Fruit fly (Drosophila melanogaster) whole organism: ENCODE data around the gene Pex5.

Source experiments
- CG8478 ChIP-seq: fragments of >200 bp; optimal IDR thresholded peaks from 2 replicates; lab custom pipeline; 2018; ENCODE audit warnings: inconsistent platforms
- Dll ChIP-seq: fragments of >200 bp; optimal IDR thresholded peaks from 2 replicates; lab custom pipeline; 2017
- EcR ChIP-seq, 2 experiments: fragments of >200 bp; optimal IDR thresholded peaks; 2 replicates each; lab custom pipeline; 2017; ENCODE audit warnings: missing biosample characterization in 2 of 2, missing genetic modification characterization in 2 of 2, missing genetic modification reagents in 2 of 2
- pan ChIP-seq: fragments of >200 bp; optimal IDR thresholded peaks from 2 replicates; lab custom pipeline; 2017
- psq ChIP-seq: fragments of >200 bp; optimal IDR thresholded peaks from 2 replicates; lab custom pipeline; 2017
- usp ChIP-seq: fragments of >200 bp; optimal IDR thresholded peaks from 2 replicates; lab custom pipeline; 2017; ENCODE audit warnings: missing biosample characterization, missing genetic modification characterization, mixed read lengths

The Pex5 gene

DNA sequence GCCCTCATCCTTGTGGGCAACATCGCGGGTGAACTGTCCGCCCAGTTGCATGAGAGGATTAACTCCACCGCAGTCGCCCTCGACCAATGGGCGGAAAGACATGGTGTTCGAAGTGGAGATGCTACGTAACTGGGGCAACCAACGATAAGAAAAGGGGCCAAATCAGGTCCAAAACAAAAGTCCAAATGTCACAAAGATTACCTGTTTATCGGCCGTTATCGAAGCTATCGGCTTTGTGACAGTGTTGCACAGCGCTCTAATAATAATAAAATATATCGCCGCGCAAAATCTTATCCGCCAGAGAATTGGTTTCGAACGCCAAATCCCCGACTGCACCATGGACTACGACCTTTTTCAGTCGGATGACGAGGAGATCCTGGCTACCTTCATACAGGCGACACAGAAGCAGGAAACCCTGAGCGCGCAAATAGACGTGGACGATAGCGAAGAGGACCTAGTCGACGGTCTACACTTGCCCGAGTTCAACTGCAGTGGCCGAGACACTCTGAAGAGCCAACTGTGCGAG is at the start of gene Pex5, which contains the start of gene CG14803:
TSS of gene Pex5 (minus strand) at position 476 of the 526 bp plus-strand sequence.
TSS of gene CG14803 (plus strand) at position 285 of the 526 bp plus-strand sequence.
- TF ChIP-seq Dll (lab: Kevin White, UChicago), result no peak
- no peak for TF ChIP-seq EcR (GFP tag; optimal IDR thresholded peaks at IDR 0.05; lab: Kevin White, UChicago)
- no peak for TF ChIP-seq CG8478
- TF ChIP-seq psq (lab: Kevin White, UChicago), result no peak
- no peak for TF ChIP-seq pan (lab: Kevin White, UChicago)
- no peak for TF ChIP-seq usp (GFP tag; lab: Kevin White, UChicago)

DNA sequence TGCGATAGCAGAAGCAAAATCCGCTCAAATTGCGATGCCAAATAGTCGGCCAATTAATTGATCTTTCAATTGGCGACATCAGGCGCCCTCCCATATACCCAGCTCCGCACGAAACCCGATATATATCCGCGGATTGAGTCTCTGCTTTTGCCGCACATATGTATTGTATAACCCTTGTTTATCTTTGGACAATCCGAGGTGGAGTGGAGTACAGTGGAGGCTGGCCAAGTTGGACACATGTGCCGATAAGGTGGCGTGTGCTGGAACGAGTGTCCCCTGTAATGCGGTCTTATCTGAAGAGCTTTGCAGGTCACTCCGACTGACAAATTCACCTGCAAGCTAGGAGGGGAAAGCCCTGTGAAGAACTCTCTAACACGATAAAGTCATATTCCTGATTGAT is 40.7 kb upstream of the Pex5 start:
- TF ChIP-seq EcR (GFP tag; optimal IDR thresholded peaks at IDR 0.05; lab: Kevin White, UChicago) (no peak), Dll (lab: Kevin White, UChicago) (no peak), pan (lab: Kevin White, UChicago) (no peak), usp (GFP tag; lab: Kevin White, UChicago) (no peak), CG8478 (no peak), psq (lab: Kevin White, UChicago) (no peak)

DNA sequence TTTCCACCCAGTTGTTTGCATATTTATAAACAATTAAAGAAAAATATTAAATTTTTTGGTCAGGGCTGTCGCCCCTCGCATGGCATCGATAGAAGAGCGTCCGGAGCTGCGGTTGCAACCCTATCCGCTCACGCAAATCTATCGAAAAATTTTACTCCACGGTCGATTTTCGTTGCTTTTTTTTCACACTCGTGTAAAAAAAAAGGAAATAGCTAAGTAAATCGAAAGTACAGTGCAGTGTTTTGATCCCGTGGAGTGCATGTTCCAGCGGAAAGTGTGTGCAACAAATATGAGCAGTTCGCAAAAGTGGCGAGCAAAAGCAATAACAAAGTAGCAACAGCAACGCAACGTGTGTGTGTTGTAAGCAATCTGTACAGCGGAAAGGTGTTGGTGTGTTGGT is 39.9 kb upstream of the Pex5 start, which contains the start of the genes Edem1 and Rbcn-3B:
TSS of gene Edem1 (minus strand) at position 71 of the 400 bp plus-strand sequence.
TSS of gene Rbcn-3B (plus strand) at position 164 of the 400 bp plus-strand sequence.
- TF ChIP-seq EcR (GFP tag; optimal IDR thresholded peaks at IDR 0.05; lab: Kevin White, UChicago) (no peak), CG8478 (no peak), Dll (lab: Kevin White, UChicago) (no peak), psq (lab: Kevin White, UChicago) (no peak), pan (lab: Kevin White, UChicago) (no peak), usp (GFP tag; lab: Kevin White, UChicago) (no peak)

DNA sequence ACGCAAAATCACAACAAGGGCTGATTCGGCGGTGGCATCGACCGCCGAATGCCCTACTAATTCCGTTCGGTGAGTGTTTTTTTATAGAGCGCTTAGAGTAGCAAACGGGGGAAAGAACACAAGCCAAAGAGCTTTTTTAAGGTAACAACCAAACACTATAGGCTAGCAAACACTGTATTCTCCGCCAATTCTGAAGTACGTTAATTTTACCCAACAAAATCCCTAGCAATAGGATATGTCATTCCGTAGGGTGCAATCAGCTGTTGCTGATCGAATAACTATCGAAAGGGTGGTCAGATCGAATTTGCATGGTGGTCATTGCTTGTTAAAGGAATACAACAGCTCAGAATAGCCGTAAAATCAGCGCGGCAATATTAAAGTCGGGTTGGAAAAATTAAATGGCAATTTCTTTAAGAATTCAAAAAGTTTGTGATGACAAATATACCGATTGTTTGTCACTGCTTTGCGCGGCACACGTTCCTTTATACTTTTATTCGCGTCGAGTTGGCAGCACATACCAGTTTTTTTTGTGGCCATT is 38.9 kb upstream of the Pex5 start, which contains the start of gene mip130:
TSS of gene mip130 (plus strand) at position 513 of the 538 bp plus-strand sequence.
- TF ChIP-seq CG8478 (no peak), pan (lab: Kevin White, UChicago) (no peak), psq (lab: Kevin White, UChicago) (no peak), Dll (lab: Kevin White, UChicago) (no peak)

DNA sequence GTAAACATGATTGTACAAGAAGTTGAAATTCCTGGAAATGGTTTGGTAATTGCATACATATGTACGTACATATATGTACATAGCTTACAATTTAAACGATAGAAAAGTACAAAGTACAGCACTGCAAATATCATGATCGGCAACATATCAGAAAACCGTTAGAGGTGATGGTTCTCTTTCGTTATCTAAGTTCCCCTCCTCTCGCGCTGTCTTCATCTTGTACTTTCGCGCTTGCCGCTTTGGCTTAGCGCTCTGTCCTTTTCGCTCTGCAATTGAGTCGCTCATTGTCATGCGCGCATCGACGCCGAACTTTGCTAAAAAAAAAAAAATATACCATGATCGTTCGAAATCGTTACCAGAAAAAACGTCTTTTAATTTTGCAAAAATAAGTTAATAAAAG is 35.1 kb upstream of the Pex5 start:
- TF ChIP-seq usp (GFP tag; lab: Kevin White, UChicago) (no peak), Dll (lab: Kevin White, UChicago) (no peak), CG8478 (no peak), psq (lab: Kevin White, UChicago) (no peak), EcR (GFP tag; optimal IDR thresholded peaks at IDR 0.05; lab: Kevin White, UChicago) (no peak), pan (lab: Kevin White, UChicago) (no peak)

DNA sequence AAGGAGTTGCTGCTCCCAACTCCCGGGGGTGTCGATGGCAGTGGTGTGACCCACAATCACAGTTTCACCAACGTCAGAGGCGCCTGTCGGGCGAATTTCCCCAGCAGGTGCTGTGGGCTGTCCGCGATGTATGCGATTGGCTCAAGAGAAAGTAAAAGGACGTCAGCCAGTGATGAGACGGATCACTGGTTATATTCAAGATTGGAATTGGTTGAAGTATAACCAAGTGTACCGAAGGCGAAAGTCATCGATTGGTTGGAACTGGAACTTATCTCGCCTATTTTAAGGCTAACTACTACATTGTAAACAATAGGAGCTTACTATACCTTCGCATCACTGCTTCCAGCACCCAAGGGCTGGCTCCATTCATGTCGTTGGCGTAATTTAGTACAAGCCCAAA is 34.2 kb upstream of the Pex5 start, which contains the start of gene CG32801:
TSS of gene CG32801 (minus strand) at position 101 of the 400 bp plus-strand sequence.
- TF ChIP-seq pan (lab: Kevin White, UChicago), result no peak
- no peak for TF ChIP-seq psq (lab: Kevin White, UChicago)
- TF ChIP-seq Dll (lab: Kevin White, UChicago), result no peak
- TF ChIP-seq CG8478, result no peak
- no peak for TF ChIP-seq usp (GFP tag; lab: Kevin White, UChicago)
- TF ChIP-seq EcR (GFP tag; optimal IDR thresholded peaks at IDR 0.05; lab: Kevin White, UChicago), result no peak

DNA sequence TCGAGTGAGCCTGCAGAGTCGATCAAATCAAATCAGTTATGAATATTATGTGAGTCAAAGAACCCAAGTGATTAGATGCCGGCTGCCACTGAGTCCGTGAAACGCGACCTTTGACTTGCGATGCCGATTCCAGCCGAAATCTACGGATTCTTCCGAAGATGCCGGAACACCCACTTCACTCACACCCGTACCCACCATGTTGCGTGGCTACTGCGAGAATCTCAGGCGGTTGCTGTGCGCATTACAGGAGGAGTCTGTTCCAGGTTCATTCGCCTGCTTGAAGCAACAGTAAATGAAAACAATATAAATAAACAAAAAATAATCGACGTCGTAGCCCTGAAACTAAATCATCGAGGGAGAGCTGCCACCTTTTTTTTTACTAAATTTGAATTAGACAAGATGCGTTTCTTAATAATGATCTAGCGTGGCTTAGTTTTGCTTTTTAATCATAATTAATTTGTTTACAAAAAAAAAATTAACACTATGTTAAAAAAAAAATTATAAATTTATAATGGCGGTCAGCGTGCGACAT is 32.8 kb upstream of the Pex5 start, which contains the start of gene Ldaf1:
TSS of gene Ldaf1 (minus strand) at position 307 of the 532 bp plus-strand sequence.
- TF ChIP-seq Dll (lab: Kevin White, UChicago), result no peak
- TF ChIP-seq EcR (GFP tag; optimal IDR thresholded peaks at IDR 0.05; lab: Kevin White, UChicago), result no peak
- no peak for TF ChIP-seq pan (lab: Kevin White, UChicago)
- TF ChIP-seq CG8478, result no peak
- no peak for TF ChIP-seq psq (lab: Kevin White, UChicago)
- no peak for TF ChIP-seq usp (GFP tag; lab: Kevin White, UChicago)

DNA sequence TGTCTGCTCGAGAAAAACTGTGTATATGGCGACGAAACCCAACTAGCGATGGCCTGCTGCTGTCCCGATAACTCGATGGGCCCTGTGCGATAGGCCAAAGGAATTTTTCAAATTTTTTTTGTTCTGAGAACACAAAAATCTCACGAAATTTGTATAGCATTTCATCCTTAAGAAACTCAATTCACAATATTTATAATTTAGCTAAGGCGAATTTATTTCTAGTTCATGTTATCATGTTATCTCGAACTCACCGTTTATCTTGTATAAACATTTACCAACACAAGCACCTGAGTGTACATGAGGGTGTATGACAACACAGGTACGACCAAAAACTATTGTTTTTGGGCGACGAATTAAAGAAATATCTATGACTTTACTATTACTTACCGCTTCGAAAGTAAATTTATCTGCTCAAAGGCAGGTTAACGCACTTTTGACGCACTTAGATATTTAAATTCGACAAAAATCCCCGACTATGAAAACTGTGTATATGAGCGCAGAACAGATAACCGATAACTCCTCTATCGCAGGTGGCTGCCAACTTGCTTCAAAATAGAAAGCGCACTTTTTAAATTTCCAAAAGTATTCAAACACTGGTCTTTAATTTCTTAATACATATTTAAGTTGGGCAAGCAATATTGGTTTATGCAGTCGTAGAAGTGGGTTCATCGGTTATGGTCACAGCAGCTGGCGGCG is 31.4 kb upstream of the Pex5 start, which contains the start of gene arm:
TSS of gene arm (minus strand) at position 524 of the 696 bp plus-strand sequence.
- TF ChIP-seq Dll (lab: Kevin White, UChicago), result no peak
- TF ChIP-seq usp (GFP tag; lab: Kevin White, UChicago), result no peak
- no peak for TF ChIP-seq CG8478

DNA sequence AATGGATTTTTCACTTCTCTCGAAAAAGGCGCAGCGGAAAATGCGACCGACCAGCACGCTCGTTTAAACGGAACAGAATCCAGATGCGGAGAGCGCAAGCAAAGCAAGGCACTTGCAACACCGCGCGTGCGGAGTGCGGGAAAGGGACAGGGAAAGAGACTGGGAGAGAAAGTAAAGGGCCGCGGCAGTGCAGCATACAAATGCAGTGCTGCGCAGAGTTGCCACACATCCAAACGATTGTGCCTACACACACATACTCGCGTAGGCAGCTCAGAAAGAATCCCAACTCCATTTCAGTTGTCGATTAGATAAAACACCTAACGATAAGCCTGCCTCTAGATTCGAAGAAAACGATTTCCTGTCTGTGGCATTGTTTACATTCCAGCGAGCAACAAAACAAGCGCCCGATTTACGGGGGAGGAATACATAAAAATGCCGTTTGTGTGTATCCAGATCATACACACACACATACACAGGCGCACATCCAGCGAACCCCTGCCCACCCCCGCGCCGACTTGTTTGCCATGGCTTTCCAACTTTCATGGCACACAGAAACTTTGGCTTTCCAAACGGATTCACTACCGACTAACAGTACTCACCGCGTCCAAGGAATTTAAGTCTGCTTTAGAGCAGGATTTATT is 30.7 kb upstream of the Pex5 start:
- TF ChIP-seq CG8478 (no peak), Dll (lab: Kevin White, UChicago) (peak; percentile 34)

DNA sequence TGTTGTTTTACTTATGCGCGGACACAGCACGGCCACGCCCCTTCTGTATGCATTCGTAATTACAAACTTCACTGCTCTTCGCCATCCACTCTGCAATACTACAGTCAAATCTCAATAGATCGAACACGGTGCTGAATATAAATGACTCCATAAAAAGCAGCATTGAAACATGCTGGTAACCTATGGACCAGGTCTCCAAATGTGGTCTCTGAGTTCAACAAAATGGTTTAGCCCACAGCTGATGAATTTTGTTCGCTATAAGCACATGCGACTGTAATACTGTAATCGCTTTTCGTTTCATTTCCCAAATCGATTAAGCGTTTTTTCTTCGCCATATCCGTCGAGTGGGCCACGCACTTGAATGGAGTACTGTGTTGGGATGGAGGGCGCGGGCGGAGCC is 28.5 kb upstream of the Pex5 start:
- no peak for TF ChIP-seq usp (GFP tag; lab: Kevin White, UChicago)
- no peak for TF ChIP-seq psq (lab: Kevin White, UChicago)
- TF ChIP-seq CG8478, result no peak
- TF ChIP-seq EcR (GFP tag; optimal IDR thresholded peaks at IDR 0.05; lab: Kevin White, UChicago), result no peak
- TF ChIP-seq pan (lab: Kevin White, UChicago), result no peak
- no peak for TF ChIP-seq Dll (lab: Kevin White, UChicago)

DNA sequence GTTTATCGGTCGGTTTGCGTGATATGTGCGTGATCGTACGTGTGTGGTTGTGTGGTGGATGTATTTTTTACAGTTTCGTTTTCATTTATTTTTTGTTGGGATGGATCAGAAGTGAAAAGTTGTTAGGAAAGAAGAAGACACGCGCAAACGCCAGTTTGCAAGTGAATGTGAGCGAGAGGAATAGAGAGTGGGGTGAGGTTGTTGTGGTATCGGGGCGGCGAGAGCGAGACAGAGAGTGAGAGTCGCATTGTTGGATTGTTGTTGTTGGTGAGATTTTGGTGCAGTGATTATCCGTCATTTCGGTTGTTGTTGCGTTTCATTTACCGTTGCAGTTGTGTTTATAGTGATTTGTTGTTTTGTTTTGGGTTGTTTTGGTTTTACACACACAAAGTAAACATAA is 24.7 kb upstream of the Pex5 start:
- TF ChIP-seq EcR (GFP tag; optimal IDR thresholded peaks at IDR 0.05; lab: Kevin White, UChicago), result no peak
- no peak for TF ChIP-seq usp (GFP tag; lab: Kevin White, UChicago)
- TF ChIP-seq CG8478, result no peak
- TF ChIP-seq Dll (lab: Kevin White, UChicago), result no peak
- no peak for TF ChIP-seq pan (lab: Kevin White, UChicago)
- TF ChIP-seq psq (lab: Kevin White, UChicago), result no peak
